Worm (Caenorhabditis elegans) whole organism, late embryonic: ENCODE results near the gene lin-37.

ENCODE experiments used
- ceh-14 ChIP-seq: sonication (generic microtip); optimal IDR thresholded peaks from 2 replicates; lab custom pipeline; 2016; ENCODE audit warnings: missing genotype, missing genetic modification characterization, missing compliant biosample characterization
- tbx-7 ChIP-seq: sonication (generic microtip); optimal IDR thresholded peaks from 2 replicates; lab custom pipeline; 2016; ENCODE audit warnings: missing genotype, missing genetic modification characterization, missing compliant biosample characterization

- TF ChIP-seq tbx-7 (tag; lab: Kevin White, UChicago) (no peak), ceh-14 (no peak)
These were observed 37.8 kb downstream of the lin-37 start for ce11 chrIII:7034252-7035223.
